Worm (Caenorhabditis elegans) whole organism, young adult: ENCODE data around the gene F59B10.5.

Experiments
- B0336.3 ChIP-seq: fragments of 200-800 bp; sonication (Bioruptor generic); IDR thresholded peaks from 2 replicates; pipeline ENCODE4 v1.3.6; 2022; ENCODE audit warnings: missing genetic modification characterization, missing compliant biosample characterization
- F22D6.2 ChIP-seq: sonication (generic microtip); optimal IDR thresholded peaks from 2 replicates; lab custom pipeline; 2016; ENCODE audit warnings: mild to moderate bottlenecking, missing genetic modification characterization, missing compliant biosample characterization
- F23B12.7 ChIP-seq: sonication (generic microtip); optimal IDR thresholded peaks from 2 replicates; lab custom pipeline; 2017; ENCODE audit warnings: missing genetic modification characterization, mild to moderate bottlenecking, missing compliant biosample characterization, antibody characterized with exemption, moderate library complexity; ENCODE audit not compliant: insufficient read depth
- F49E8.2 ChIP-seq: sonication (generic microtip); optimal IDR thresholded peaks from 3 replicates; lab custom pipeline; 2017; ENCODE audit warnings: missing genetic modification characterization, mild to moderate bottlenecking, missing compliant biosample characterization, antibody characterized with exemption, moderate library complexity; ENCODE audit not compliant: insufficient read depth
- F57C9.4 ChIP-seq: sonication (generic microtip); optimal IDR thresholded peaks from 2 replicates; lab custom pipeline; 2017; ENCODE audit warnings: mild to moderate bottlenecking, missing genetic modification characterization, missing compliant biosample characterization
- K11D2.4 ChIP-seq: fragments of 200-800 bp; sonication (Bioruptor generic); IDR thresholded peaks from 2 replicates; pipeline ENCODE4 v1.3.6; 2022; ENCODE audit warnings: missing genetic modification reagents, missing genetic modification characterization, missing compliant biosample characterization
- T07F8.4 ChIP-seq: sonication (generic microtip); optimal IDR thresholded peaks from 2 replicates; lab custom pipeline; 2016; ENCODE audit warnings: mild to moderate bottlenecking, missing genetic modification characterization, moderate library complexity, missing compliant biosample characterization
- Y53G8AR.9 ChIP-seq: fragments of 200-800 bp; sonication (Bioruptor generic); conservative IDR thresholded peaks from 2 replicates; pipeline ENCODE4 v1.3.6; 2022; ENCODE audit warnings: missing genetic modification reagents, missing genetic modification characterization, missing compliant biosample characterization
- ZK185.1 ChIP-seq: sonication (generic microtip); optimal IDR thresholded peaks from 2 replicates; lab custom pipeline; 2016; ENCODE audit warnings: mild to moderate bottlenecking, missing genetic modification characterization, missing compliant biosample characterization; ENCODE audit not compliant: poor library complexity, severe bottlenecking
- ama-1 ChIP-seq, 3 experiments: fragments of 150-350 bp in 1 of 3; sonication (generic microtip) in 2 of 3; optimal IDR thresholded peaks; 2 replicates each; lab custom pipeline; 2014 to 2018; ENCODE audit warnings: missing biosample characterization in 2 of 3, missing genetic modification characterization in 2 of 3, missing genetic modification reagents in 2 of 3
- atf-7 ChIP-seq: sonication (generic microtip); optimal IDR thresholded peaks from 2 replicates; lab custom pipeline; 2017; ENCODE audit warnings: mild to moderate bottlenecking, missing genetic modification characterization, missing compliant biosample characterization
- athp-1 ChIP-seq: sonication (generic microtip); optimal IDR thresholded peaks from 2 replicates; lab custom pipeline; 2017; ENCODE audit warnings: mild to moderate bottlenecking, missing genetic modification characterization, missing compliant biosample characterization
- attf-5 ChIP-seq: fragments of 200-800 bp; sonication (Bioruptor generic); optimal IDR thresholded peaks from 2 replicates; lab custom pipeline; 2018; ENCODE audit warnings: mild to moderate bottlenecking, missing genetic modification characterization, missing compliant biosample characterization
- cebp-2 ChIP-seq: fragments of 200-800 bp; sonication (Bioruptor generic); IDR thresholded peaks from 2 replicates; pipeline ENCODE4 v1.3.6; 2022; ENCODE audit warnings: missing genetic modification characterization, missing compliant biosample characterization
- ceh-100 ChIP-seq: fragments of 200-800 bp; sonication (Bioruptor generic); IDR thresholded peaks from 2 replicates; pipeline ENCODE4 v1.3.6; 2022; ENCODE audit warnings: missing genetic modification reagents, missing genetic modification characterization, missing compliant biosample characterization
- ceh-27 ChIP-seq: fragments of 200-800 bp; sonication (Bioruptor generic); optimal IDR thresholded peaks from 2 replicates; lab custom pipeline; 2018; ENCODE audit warnings: mild to moderate bottlenecking, missing genetic modification characterization, moderate library complexity, missing compliant biosample characterization
- ceh-40 ChIP-seq: fragments of 200-800 bp; sonication (Bioruptor generic); IDR thresholded peaks from 2 replicates; pipeline ENCODE4 v1.3.6; 2022; ENCODE audit warnings: missing genetic modification characterization, missing compliant biosample characterization
- ceh-79 ChIP-seq: sonication (generic microtip); optimal IDR thresholded peaks from 2 replicates; lab custom pipeline; 2017; ENCODE audit warnings: mild to moderate bottlenecking, missing genetic modification characterization, missing compliant biosample characterization
- ceh-91 ChIP-seq: fragments of 200-800 bp; sonication (Bioruptor generic); IDR thresholded peaks from 2 replicates; pipeline ENCODE4 v1.3.6; 2022; ENCODE audit warnings: missing genetic modification reagents, missing genetic modification characterization, missing compliant biosample characterization
- chd-7 ChIP-seq: sonication (generic microtip); optimal IDR thresholded peaks from 2 replicates; lab custom pipeline; 2016; ENCODE audit warnings: mild to moderate bottlenecking, missing genetic modification characterization, moderate library complexity, missing compliant biosample characterization
- dpff-1 ChIP-seq: sonication (generic microtip); optimal IDR thresholded peaks from 2 replicates; lab custom pipeline; 2017; ENCODE audit warnings: mild to moderate bottlenecking, missing genetic modification characterization, missing compliant biosample characterization
- egrh-3 ChIP-seq: fragments of 200-800 bp; sonication (Bioruptor generic); IDR thresholded peaks from 2 replicates; pipeline ENCODE4 v1.3.6; 2022; ENCODE audit warnings: missing genetic modification reagents, missing genetic modification characterization, missing compliant biosample characterization
- hlh-26 ChIP-seq: fragments of 200-800 bp; sonication (Bioruptor generic); conservative IDR thresholded peaks from 2 replicates; pipeline ENCODE4 v1.3.6; 2022; ENCODE audit warnings: missing genetic modification reagents, missing genetic modification characterization, missing compliant biosample characterization
- hmg-1.2 ChIP-seq: fragments of 200-800 bp; sonication (Bioruptor generic); IDR thresholded peaks from 2 replicates; pipeline ENCODE4 v1.3.6; 2022; ENCODE audit warnings: missing genetic modification reagents, missing genetic modification characterization, missing compliant biosample characterization
- hmg-20 ChIP-seq: fragments of 200-800 bp; sonication (Bioruptor generic); IDR thresholded peaks from 2 replicates; pipeline ENCODE4 v1.3.6; 2022; ENCODE audit warnings: missing genetic modification reagents, missing genetic modification characterization, missing compliant biosample characterization
- hsf-1 ChIP-seq: fragments of 200-800 bp; sonication (Bioruptor generic); IDR thresholded peaks from 2 replicates; pipeline ENCODE4 v1.3.6; 2022; ENCODE audit warnings: missing genetic modification reagents, missing genetic modification characterization, missing compliant biosample characterization
- lag-1 ChIP-seq: fragments of 200-800 bp; sonication (Bioruptor generic); IDR thresholded peaks from 2 replicates; pipeline ENCODE4 v1.3.6; 2022; ENCODE audit warnings: missing genetic modification reagents, missing genetic modification characterization, missing compliant biosample characterization
- lin-26 ChIP-seq: fragments of 200-800 bp; sonication (Bioruptor generic); IDR thresholded peaks from 2 replicates; pipeline ENCODE4 v1.3.6; 2022; ENCODE audit warnings: missing genetic modification reagents, missing genetic modification characterization, missing compliant biosample characterization
- lin-35 ChIP-seq, 3 experiments: fragments of 150-350 bp in 2 of 3; sonication (generic microtip) in 1 of 3; optimal IDR thresholded peaks; 2 replicates each; lab custom pipeline; 2014 to 2018; ENCODE audit warnings: missing biosample characterization in 3 of 3, missing genetic modification characterization in 3 of 3, missing genetic modification reagents in 3 of 3
- lin-54 ChIP-seq: fragments of 200-800 bp; sonication (Bioruptor generic); optimal IDR thresholded peaks from 2 replicates; lab custom pipeline; 2018; ENCODE audit warnings: mild to moderate bottlenecking, missing genetic modification characterization, missing compliant biosample characterization
- lir-1 ChIP-seq: fragments of 200-800 bp; sonication (Bioruptor generic); conservative IDR thresholded peaks from 2 replicates; pipeline ENCODE4 v1.3.6; 2022; ENCODE audit warnings: missing genetic modification reagents, missing genetic modification characterization, missing compliant biosample characterization
- lsy-27 ChIP-seq: sonication (generic microtip); optimal IDR thresholded peaks from 2 replicates; lab custom pipeline; 2017; ENCODE audit warnings: missing genetic modification characterization, mild to moderate bottlenecking, missing compliant biosample characterization, antibody characterized with exemption, missing genotype, borderline replicate concordance; ENCODE audit not compliant: insufficient read depth
- mcd-1 ChIP-seq: fragments of 200-800 bp; sonication (Bioruptor generic); IDR thresholded peaks from 2 replicates; pipeline ENCODE4 v1.3.6; 2022; ENCODE audit warnings: missing genetic modification reagents, missing genetic modification characterization, missing compliant biosample characterization
- mes-4 ChIP-seq: sonication (generic microtip); optimal IDR thresholded peaks from 2 replicates; lab custom pipeline; 2016; ENCODE audit warnings: missing genotype, missing genetic modification characterization, missing compliant biosample characterization
- nfya-1 ChIP-seq: sonication (generic microtip); optimal IDR thresholded peaks from 2 replicates; lab custom pipeline; 2017; ENCODE audit warnings: antibody characterized with exemption, missing compliant biosample characterization, missing genetic modification characterization, borderline replicate concordance; ENCODE audit not compliant: insufficient read depth
- nfyb-1 ChIP-seq: fragments of 200-800 bp; sonication (Bioruptor generic); IDR thresholded peaks from 2 replicates; pipeline ENCODE4 v1.3.6; 2022; ENCODE audit warnings: missing genetic modification reagents, missing genetic modification characterization, missing compliant biosample characterization
- nhr-90 ChIP-seq: sonication (generic microtip); optimal IDR thresholded peaks from 2 replicates; lab custom pipeline; 2016; ENCODE audit warnings: missing genotype, mild to moderate bottlenecking, missing genetic modification characterization, missing compliant biosample characterization
- rcor-1 ChIP-seq: fragments of 200-800 bp; sonication (Bioruptor generic); IDR thresholded peaks from 2 replicates; pipeline ENCODE4 v1.3.6; 2022; ENCODE audit warnings: missing genetic modification reagents, missing genetic modification characterization, missing compliant biosample characterization
- snpc-1.1 ChIP-seq: sonication (generic microtip); optimal IDR thresholded peaks from 2 replicates; lab custom pipeline; 2017; ENCODE audit warnings: missing genetic modification characterization, mild to moderate bottlenecking, missing compliant biosample characterization, antibody characterized with exemption, moderate library complexity, missing genotype, missing genetic modification reagents; ENCODE audit not compliant: insufficient read depth
- snpc-3.4 ChIP-seq: sonication (generic microtip); optimal IDR thresholded peaks from 2 replicates; lab custom pipeline; 2017; ENCODE audit warnings: missing genetic modification characterization, mild to moderate bottlenecking, missing compliant biosample characterization, antibody characterized with exemption, moderate library complexity, missing genotype, missing genetic modification reagents
- tbp1 ChIP-seq: fragments of 200-800 bp; sonication (Bioruptor generic); optimal IDR thresholded peaks from 2 replicates; lab custom pipeline; 2018; ENCODE audit warnings: mild to moderate bottlenecking, missing genetic modification characterization, missing compliant biosample characterization
- tlf-1 ChIP-seq: fragments of 200-800 bp; sonication (Bioruptor generic); optimal IDR thresholded peaks from 2 replicates; lab custom pipeline; 2018; ENCODE audit warnings: mild to moderate bottlenecking, missing genetic modification characterization, missing compliant biosample characterization
- unc-130 ChIP-seq: sonication (generic microtip); optimal IDR thresholded peaks from 2 replicates; lab custom pipeline; 2016; ENCODE audit warnings: missing genetic modification reagents, missing genetic modification characterization, missing compliant biosample characterization
- ztf-22 ChIP-seq: fragments of 200-800 bp; sonication (Bioruptor generic); optimal IDR thresholded peaks from 2 replicates; lab custom pipeline; 2018; ENCODE audit warnings: mild to moderate bottlenecking, missing genetic modification characterization, moderate library complexity, missing compliant biosample characterization
- ztf-28 ChIP-seq: fragments of 200-800 bp; sonication (Bioruptor generic); IDR thresholded peaks from 2 replicates; pipeline ENCODE4 v1.3.6; 2022; ENCODE audit warnings: missing genetic modification reagents, missing genetic modification characterization, missing compliant biosample characterization

Gene F59B10.5

ce11 chrII:10551985-10552736, 28.7 kb upstream of the F59B10.5 start (continued):
- TF ChIP-seq athp-1 (tag; lab: Kevin White, UChicago) (peak; percentile 69), ZK185.1 (tag; lab: Kevin White, UChicago) (peak; percentile 18), hmg-1.2 (GFP tag; lab: Robert Waterston, UW) (peak; percentile 87), lin-54 (GFP tag; lab: Kevin White, UChicago) (peak; percentile 47), tbp1 (GFP tag; lab: Kevin White, UChicago) (peak; percentile 52), rcor-1 (GFP tag; lab: Robert Waterston, UW) (peak; percentile 70), F23B12.7 (tag; lab: Kevin White, UChicago) (no peak), F57C9.4 (no peak), B0336.3 (GFP tag; lab: Robert Waterston, UW) (peak; percentile 80; the same call in 1 of the 2 replicates), lsy-27 (no peak), F22D6.2 (tag; lab: Kevin White, UChicago) (peak; percentile 76), nfyb-1 (GFP tag; lab: Robert Waterston, UW) (peak; percentile 88), ztf-22 (GFP tag; lab: Kevin White, UChicago) (peak; percentile 50), nhr-90 (tag; lab: Kevin White, UChicago) (peak; percentile 73), hlh-26 (GFP tag; lab: Robert Waterston, UW) (no peak), lin-26 (GFP tag; lab: Robert Waterston, UW) (peak; percentile 60; the same call in 1 of the 2 replicates), hsf-1 (GFP tag; lab: Robert Waterston, UW) (no peak), F49E8.2 (tag; lab: Kevin White, UChicago) (no peak), ztf-28 (GFP tag; lab: Robert Waterston, UW) (no peak), ceh-100 (GFP tag; lab: Robert Waterston, UW) (no peak), dpff-1 (no peak), ceh-79 (tag; lab: Kevin White, UChicago) (peak; percentile 75), ama-1 (optimal IDR thresholded peaks at IDR 0.05; lab: Kevin White, UChicago) (no peak), ama-1 (GFP tag; optimal IDR thresholded peaks at IDR 0.05; lab: Kevin White, UChicago) (peak in 1 of 2 experiments; percentile 12), ceh-40 (0 out of 2 replicates have a peak, but pooled peaks have one; percentile 25), attf-5 (GFP tag; lab: Kevin White, UChicago) (peak; percentile 77), unc-130 (no peak), tlf-1 (GFP tag; lab: Kevin White, UChicago) (peak; percentile 68), hmg-20 (0 out of 2 replicates have a peak, but pooled peaks have one; percentile 14), ceh-91 (GFP tag; lab: Robert Waterston, UW) (no peak), atf-7 (peak; percentile 87), snpc-3.4 (tag; lab: Kevin White, UChicago) (no peak), lin-35 (GFP tag; optimal IDR thresholded peaks at IDR 0.05; lab: Kevin White, UChicago) (peak in 1 of 3 experiments; percentile 87), mcd-1 (GFP tag; lab: Robert Waterston, UW) (peak; percentile 69), nfya-1 (tag; lab: Kevin White, UChicago) (no peak), egrh-3 (GFP tag; lab: Robert Waterston, UW) (0 out of 2 replicates have a peak, but pooled peaks have one; percentile 10), mes-4 (no peak), Y53G8AR.9 (GFP tag; lab: Robert Waterston, UW) (0 out of 2 replicates have a peak, but pooled peaks have one; percentile 12), lir-1 (GFP tag; lab: Robert Waterston, UW) (0 out of 2 replicates have a peak, but pooled peaks have one; percentile 49), T07F8.4 (tag; lab: Kevin White, UChicago) (peak; percentile 34), lag-1 (no peak), snpc-1.1 (tag; lab: Kevin White, UChicago) (peak; percentile 5), K11D2.4 (GFP tag; lab: Robert Waterston, UW) (peak; percentile 74), ceh-27 (peak; percentile 82), chd-7 (tag; lab: Kevin White, UChicago) (peak; percentile 87), cebp-2 (no peak)
